Fruit fly (Drosophila melanogaster) whole organism, larva: Measurements from ENCODE around the gene CG8543.
"Not testable (repeated sequence)": the region's sequence is repeated elsewhere in the genome, so short reads cannot be mapped to it uniquely, and the experiment has no call there.

ENCODE experiments used
- noc ChIP-seq: fragments of 200-800 bp; sonication (Bioruptor generic); optimal IDR thresholded peaks from 3 replicates; lab custom pipeline; 2019; ENCODE audit warnings: missing biosample characterization, mild to moderate bottlenecking, missing genetic modification characterization, moderate library complexity

The CG8543 gene

DNA sequence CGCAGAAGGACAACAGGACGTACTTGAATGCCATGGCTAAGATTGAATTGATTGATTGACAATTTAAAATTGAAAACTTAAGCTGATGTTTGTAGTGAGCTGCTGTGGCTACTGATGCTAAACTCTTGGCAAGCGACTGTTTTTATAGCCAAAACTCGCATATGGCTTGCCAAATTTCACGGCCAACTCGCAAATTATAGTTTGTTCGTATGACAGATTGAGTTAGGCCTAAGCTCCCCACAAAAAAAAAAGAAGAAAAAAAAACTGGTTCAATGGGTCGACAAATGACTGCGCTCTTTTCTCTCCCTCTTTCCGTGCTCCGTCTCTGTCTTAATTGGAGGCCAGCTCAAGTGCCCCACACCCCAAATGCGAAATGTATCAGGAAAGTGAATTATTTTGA lies at the start of gene CG8543:
CG8543 (minus strand) TSS at position 101 of the 400 bp plus-strand sequence.
- no peak for TF ChIP-seq noc (tag; lab: Kevin White, UChicago)

DNA sequence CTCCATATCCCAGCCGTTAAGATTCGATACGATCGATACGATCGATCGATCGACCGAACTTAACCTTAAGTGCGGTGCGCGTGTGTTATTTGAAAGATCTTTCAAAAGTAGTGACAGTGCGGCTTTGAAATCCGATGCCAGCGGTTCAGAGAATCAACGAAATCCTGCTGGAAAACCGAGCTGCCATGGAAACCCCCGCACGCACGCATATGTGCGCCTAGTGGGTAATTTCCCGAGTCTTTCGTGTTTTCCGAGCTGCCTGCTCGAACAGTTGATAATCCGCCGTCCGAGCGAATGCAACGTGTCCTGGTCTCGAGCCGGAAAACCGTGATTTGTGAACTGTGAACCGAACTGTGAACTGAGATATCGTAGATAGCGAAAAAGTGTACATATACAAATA lies 49.1 kb upstream of the CG8543 start:
- TF ChIP-seq noc (tag; lab: Kevin White, UChicago): no peak

DNA sequence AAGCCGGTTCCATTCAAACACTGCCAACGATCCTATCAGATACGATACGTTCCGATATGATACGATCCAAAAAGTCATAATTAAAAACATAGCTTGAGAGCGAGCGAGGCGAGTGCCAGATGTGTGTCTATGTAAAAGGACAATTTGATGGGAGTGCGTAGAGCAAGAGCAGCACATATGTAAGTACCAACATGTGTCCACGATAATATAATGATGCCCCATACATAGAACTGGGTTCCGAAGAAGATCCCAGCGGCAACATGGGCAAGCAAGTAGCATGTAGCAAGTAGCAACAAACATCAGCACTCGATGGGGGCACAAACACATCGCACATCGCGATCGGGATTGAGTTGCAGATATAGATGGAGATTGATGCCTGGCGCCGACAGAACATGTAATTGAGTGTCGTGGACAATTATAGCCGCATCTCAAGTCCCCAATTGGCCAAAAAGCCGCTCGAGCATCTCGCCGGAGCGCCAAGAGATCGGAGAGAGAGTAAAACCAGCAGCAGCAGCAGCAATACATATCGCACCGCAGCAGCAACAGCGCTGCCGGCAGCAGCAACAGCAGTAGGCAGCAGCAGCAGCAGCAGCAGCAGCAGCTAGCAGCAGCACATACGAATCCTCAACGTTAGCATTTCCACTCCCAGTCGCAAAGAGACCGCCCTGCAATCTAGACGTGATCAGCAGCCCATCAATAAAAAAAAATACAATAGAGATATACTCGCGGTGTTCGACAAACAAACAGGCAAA lies 48.4 kb upstream of the CG8543 start, which contains the start of gene ltl:
ltl (plus strand) TSS at position 647 of the 752 bp plus-strand sequence.
- TF ChIP-seq noc (tag; lab: Kevin White, UChicago): no peak

DNA sequence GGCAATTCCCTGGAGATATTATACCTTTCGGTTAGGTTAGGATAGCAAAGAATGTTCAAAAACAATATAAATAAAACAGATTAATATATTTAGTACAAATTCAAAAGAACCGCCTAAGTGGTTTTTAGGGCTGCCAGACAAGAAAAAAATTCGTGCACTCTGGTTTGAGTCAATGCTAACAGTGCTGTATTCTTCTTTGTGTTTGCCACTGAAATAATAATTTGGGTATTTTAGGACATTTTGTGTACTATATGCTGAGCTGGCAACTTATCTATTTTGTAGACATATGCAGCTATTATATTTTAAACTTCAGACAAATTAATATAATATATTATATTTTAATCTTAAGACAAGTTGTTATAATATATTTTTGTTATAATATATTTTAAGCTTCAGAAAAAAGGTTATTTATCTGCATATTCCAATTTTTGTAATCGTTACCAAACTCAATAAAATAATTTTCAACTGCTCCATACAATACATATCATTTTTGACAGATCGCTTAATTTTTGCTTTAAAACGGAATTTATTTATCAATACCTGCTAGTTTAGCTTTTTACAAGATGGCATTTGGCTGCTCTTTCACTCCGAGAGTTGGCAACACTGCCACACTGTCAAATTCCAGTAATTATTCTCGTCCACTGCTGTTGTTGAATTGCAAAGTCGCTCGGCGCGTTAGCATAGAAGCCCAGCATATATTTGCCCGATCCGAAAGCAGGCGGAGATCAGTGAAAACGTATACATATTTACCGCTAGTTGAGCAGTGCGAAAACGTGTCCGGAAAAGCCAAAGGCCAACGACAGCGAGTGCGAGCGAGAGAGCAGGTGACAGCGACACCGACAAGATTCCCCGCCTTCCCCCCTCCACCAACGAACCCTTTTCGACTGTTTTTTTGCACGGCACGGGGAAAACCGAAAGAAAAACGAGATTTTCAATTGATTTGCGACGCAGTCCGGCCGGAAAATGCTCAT lies 40.6 kb upstream of the CG8543 start, which contains the start of gene CG7546:
CG7546 (plus strand) TSS at position 573 of the 971 bp plus-strand sequence.
- TF ChIP-seq noc (tag; lab: Kevin White, UChicago): peak; percentile 4

DNA sequence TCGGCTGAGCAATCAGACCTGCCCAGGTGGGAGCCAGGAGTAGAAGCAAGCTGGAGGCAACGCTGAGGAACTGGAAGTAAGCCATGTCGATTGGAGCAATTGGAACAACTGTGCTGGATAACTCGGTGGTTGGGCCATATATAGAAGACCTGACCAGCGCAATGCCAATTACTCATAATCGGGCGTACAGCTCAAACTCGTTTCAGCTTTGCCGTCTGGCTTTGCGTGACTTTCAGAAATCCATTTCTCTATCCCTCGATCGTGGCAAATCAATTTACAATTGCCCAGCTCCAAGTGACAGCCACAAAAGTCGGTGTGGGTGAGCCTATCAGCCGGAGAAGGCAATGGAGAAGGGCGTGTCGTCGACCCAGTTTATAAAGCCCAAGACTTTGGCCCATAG lies 36.0 kb upstream of the CG8543 start, which contains the start of gene CG7548:
CG7548 (minus strand) TSS at position 101 of the 400 bp plus-strand sequence.
- TF ChIP-seq noc (tag; lab: Kevin White, UChicago): no peak

DNA sequence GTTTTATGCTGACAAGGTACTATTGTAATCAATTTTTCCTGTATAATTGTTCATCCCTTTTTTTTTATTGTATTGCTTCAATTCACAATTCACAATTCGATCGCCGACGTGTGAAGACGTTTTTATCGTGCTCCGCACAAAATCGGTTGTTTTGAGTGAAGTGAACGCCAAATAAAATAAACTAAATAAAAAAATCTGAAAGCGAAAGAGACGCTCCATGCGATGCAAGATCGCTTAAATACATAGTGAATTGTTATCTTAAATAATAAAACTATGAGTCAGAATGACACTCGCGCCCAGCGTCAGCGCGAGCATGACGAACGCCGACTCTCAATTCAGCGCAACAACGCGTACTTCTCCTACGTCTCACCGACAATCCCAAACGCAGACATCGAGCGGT lies 28.6 kb upstream of the CG8543 start, which contains the start of gene CG8539:
CG8539 (minus strand) TSS at position 101 of the 400 bp plus-strand sequence.
- not testable (repeated sequence) for TF ChIP-seq noc (tag; lab: Kevin White, UChicago)

DNA sequence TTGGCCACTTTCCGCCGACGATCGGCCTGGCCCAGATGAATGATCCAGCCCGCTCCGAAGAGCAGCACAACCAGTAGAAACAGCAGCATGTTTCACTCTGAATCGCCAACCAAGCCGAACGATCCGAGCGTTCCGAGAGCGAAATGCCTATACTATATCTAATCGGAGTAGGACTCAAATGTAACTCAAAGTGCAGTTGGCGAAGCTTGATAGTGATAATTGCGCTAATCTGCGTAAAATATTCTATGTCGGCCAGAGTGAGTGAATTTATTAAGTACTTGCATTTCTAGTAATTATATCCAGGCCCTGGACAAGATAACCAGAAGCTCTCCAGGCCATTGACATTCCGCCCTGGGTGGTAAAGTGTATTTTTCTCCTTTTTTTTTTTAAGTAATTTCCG lies 26.0 kb upstream of the CG8543 start, which contains the start of gene Cyp4d8:
Cyp4d8 (minus strand) TSS at position 101 of the 400 bp plus-strand sequence.
- no peak for TF ChIP-seq noc (tag; lab: Kevin White, UChicago)

DNA sequence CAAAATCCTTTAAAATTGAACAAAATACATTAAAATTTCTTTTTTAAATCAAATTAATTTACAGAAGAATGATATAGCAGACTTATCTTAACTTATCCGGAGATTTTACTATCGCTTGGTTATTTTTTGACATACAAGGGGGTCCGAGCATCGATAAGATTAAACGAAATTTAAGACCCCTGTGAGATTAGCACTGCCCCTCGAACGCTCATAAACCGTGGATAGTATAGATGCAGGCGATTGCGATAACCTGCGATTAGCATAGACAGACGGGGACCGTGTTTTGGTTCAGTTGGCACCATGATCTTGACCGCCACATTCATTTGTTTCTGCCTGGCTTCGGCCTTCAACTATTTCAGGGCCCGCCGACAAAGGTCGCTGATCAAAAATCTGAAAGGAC lies 21.5 kb upstream of the CG8543 start, which contains the start of gene Cyp316a1:
Cyp316a1 (plus strand) TSS at position 301 of the 400 bp plus-strand sequence.
- TF ChIP-seq noc (tag; lab: Kevin White, UChicago): no peak

DNA sequence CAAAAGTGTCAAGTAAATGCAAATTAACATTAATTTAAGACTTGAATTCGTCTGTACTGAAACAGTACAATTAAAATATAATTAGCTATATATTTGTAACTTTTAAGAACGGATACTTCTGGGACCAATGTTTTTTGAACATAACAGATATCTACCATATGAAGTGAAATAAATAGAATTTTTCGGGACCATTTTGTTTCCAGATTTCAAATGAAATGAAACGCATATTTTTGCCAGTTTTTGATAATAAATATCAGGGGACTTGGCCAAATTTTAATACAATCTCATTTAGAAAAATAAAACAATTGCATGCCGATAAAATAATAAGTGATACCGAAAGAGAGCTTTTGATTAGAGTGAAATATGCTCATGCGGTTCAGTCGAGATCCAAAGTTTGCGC lies 15.6 kb upstream of the CG8543 start, which contains the start of gene mthl6:
mthl6 (plus strand) TSS at position 301 of the 400 bp plus-strand sequence.
- no peak for TF ChIP-seq noc (tag; lab: Kevin White, UChicago)

DNA sequence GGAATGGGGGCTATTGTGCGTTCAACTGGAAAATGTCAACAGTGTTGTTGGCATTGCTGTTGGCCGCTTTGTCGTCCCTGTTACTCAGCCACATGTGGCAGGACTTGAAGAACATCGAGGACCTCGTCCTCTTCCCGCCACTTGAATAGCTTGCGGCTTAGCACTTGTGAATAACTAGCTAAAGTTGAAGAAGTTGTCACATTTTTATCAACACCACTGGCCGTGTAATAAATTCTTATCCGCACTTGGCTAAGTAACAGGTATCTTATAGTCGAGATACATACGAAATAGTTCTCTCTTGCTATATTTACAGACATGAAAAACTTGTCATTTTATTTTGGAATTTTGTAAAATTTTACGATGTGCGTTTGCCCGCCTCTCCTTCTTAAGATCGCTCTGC lies 5.2 kb upstream of the CG8543 start, which contains the start of gene CG43292:
CG43292 (plus strand) TSS at position 301 of the 400 bp plus-strand sequence.
- no peak for TF ChIP-seq noc (tag; lab: Kevin White, UChicago)

DNA sequence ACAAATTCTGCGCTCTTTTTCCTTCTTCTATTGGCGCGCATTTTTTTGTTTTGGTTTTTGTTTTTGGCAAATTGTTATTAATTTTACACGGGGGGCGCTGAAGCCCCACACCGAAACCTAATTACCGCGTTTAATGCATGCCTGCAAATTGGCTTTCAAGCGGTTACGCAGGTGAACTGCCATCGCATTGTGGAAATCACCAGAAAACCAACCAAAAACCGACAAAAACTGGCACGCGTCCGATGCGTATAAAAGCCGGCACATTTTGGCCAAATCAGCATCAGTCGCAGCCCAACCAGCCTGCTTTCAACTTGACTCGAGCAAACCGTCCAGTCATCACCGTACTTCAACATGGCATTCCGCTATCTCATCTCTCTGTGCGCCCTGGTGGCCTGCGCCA lies 1.2 kb upstream of the CG8543 start, which contains the start of gene CG8541:
CG8541 (plus strand) TSS at position 301 of the 400 bp plus-strand sequence.
- TF ChIP-seq noc (tag; lab: Kevin White, UChicago): no peak

DNA sequence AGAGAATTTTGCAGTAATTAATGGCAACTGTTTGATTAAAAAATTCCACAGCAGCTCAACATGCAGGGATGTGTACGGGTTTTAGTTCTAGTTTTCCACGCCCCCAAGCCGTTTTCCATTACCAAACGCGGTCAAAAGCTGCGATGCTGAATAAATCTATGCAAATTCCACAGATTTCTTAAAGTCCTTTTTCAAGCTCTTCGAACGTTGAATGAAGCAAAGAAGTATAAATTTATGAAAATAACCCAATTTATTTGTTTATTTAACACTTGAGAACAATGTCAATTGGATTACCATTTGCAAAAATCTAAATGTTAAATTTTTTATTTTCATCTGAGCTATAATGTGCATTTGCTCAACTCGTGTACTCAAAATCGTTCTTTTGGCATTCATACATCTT lies 4.9 kb downstream of the CG8543 start, which contains the start of the genes CG42660, CG42661 and Tsp66A:
CG42660 (plus strand) TSS at position 301 of the 400 bp plus-strand sequence.
CG42661 (plus strand) TSS at position 301 of the 400 bp plus-strand sequence.
Tsp66A (plus strand) TSS at position 301 of the 400 bp plus-strand sequence.
- TF ChIP-seq noc (tag; lab: Kevin White, UChicago): no peak

DNA sequence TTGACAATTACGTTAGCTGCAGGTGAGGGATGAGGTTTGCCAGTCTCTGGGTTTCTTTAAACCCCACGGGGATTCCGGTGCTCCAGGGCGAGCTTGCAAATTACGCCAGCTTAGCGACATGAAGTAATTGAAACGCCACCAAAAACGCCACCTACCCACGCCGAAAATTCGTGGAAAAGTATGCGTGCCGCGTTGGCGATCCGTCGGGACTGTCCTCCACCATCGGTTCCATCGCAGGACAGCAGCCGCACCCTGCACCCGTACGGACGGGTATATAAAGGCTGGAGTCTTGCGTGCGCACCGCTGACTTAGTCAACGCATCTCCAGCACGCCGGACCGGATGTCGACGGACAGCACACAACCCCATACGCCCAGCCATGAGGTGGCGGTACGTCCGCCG lies 14.3 kb downstream of the CG8543 start, which contains the start of gene ppk26:
ppk26 (plus strand) TSS at position 301 of the 400 bp plus-strand sequence.
- no peak for TF ChIP-seq noc (tag; lab: Kevin White, UChicago)

DNA sequence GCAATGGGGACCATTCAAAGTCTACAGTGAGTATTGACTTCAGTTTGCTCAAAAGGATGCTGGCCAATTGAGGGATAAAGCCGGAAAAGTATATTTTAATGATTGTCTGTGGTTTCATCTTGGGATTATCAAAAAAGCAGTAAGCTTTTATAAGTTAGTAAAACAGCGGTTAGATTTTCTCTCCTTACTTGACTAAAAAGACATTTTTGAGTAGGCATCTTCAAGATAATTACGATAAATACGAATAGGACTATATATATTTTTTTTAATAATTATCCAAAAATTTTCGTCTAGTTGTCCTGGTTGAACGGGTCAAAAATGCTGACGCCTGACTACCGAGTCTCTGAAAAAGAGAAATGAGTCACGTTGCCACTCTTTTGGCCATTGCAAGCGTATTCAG lies 19.5 kb downstream of the CG8543 start, which contains the start of gene CG33278:
CG33278 (plus strand) TSS at position 301 of the 400 bp plus-strand sequence.
- no peak for TF ChIP-seq noc (tag; lab: Kevin White, UChicago)

DNA sequence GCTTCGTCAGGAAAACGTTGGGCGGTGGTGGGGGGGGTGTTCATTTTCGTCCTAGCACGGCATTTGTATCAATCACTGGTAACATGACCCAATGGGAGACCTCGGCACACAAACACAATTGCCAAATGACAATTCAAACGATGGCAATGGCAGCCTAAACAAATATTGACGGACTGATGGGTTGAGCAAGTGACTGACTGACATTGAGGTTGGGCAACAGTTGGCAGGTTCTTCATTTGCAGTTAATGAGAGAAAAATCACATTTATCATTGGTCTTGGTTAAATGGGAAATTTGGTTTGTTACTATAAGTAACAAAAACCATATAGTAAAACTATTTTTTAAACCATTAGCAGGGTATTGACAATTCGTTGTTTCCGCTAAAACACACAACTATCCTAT lies 21.0 kb downstream of the CG8543 start:
- no peak for TF ChIP-seq noc (tag; lab: Kevin White, UChicago)
